Worm (Caenorhabditis elegans) whole organism, L2 larva: ENCODE measurements around the gene F40F12.3.

Experiments
- F13H6.1 ChIP-seq: sonication (generic microtip); optimal IDR thresholded peaks from 2 replicates; lab custom pipeline; 2016; ENCODE audit warnings: missing genetic modification characterization, missing compliant biosample characterization
- ceh-16 ChIP-seq: fragments of 150-350 bp; optimal IDR thresholded peaks from 2 replicates; lab custom pipeline; 2014; ENCODE audit warnings: missing biosample characterization, missing genetic modification characterization
- ceh-82 ChIP-seq: fragments of 150-350 bp; optimal IDR thresholded peaks from 2 replicates; lab custom pipeline; 2014; ENCODE audit warnings: missing biosample characterization, missing genetic modification characterization
- dmd-4 ChIP-seq: sonication (generic microtip); optimal IDR thresholded peaks from 2 replicates; lab custom pipeline; 2017; ENCODE audit warnings: missing biosample characterization, missing genetic modification characterization
- elt-1 ChIP-seq: fragments of 150-350 bp; optimal IDR thresholded peaks from 2 replicates; lab custom pipeline; 2014; ENCODE audit warnings: missing biosample characterization, missing genetic modification characterization
- gmeb-1 ChIP-seq: fragments of 150-350 bp; optimal IDR thresholded peaks from 2 replicates; lab custom pipeline; 2014; ENCODE audit warnings: missing biosample characterization, missing genetic modification characterization
- lin-11 ChIP-seq: fragments of 150-350 bp; sonication (generic microtip); optimal IDR thresholded peaks from 2 replicates; lab custom pipeline; 2014; ENCODE audit warnings: missing biosample characterization, missing genetic modification characterization, inconsistent platforms, mixed read lengths
- lin-39 ChIP-seq: fragments of 150-350 bp; optimal IDR thresholded peaks from 2 replicates; lab custom pipeline; 2014; ENCODE audit warnings: missing biosample characterization, missing genetic modification reagents, missing genetic modification characterization
- lsy-2 ChIP-seq, 2 experiments: fragments of 150-350 bp in 1 of 2; sonication (generic microtip) in 1 of 2; optimal IDR thresholded peaks; 2 replicates each; lab custom pipeline; 2014 to 2017; ENCODE audit warnings: missing biosample characterization in 2 of 2, missing genetic modification characterization in 2 of 2
- mab-5 ChIP-seq: fragments of 150-350 bp; optimal IDR thresholded peaks from 2 replicates; lab custom pipeline; 2014; ENCODE audit warnings: missing biosample characterization, missing genetic modification characterization
- mbf-1 ChIP-seq: sonication (generic microtip); optimal IDR thresholded peaks from 2 replicates; lab custom pipeline; 2017; ENCODE audit warnings: missing biosample characterization, missing genetic modification characterization
- mdl-1 ChIP-seq, 2 experiments: fragments of 150-350 bp in 1 of 2; sonication (generic microtip) in 1 of 2; optimal IDR thresholded peaks; 2 replicates each; lab custom pipeline; 2017; ENCODE audit warnings: missing biosample characterization in 2 of 2, missing genetic modification characterization in 2 of 2
- nhr-10 ChIP-seq: sonication (generic microtip); optimal IDR thresholded peaks from 2 replicates; lab custom pipeline; 2017; ENCODE audit warnings: missing biosample characterization, missing genetic modification characterization
- nhr-12 ChIP-seq: fragments of 150-350 bp; optimal IDR thresholded peaks from 2 replicates; lab custom pipeline; 2014; ENCODE audit warnings: missing biosample characterization, missing genetic modification characterization
- nhr-23 ChIP-seq: fragments of 150-350 bp; optimal IDR thresholded peaks from 2 replicates; lab custom pipeline; 2014; ENCODE audit warnings: missing biosample characterization, missing genetic modification reagents, missing genetic modification characterization
- nhr-237 ChIP-seq: fragments of 150-350 bp; optimal IDR thresholded peaks from 2 replicates; lab custom pipeline; 2014; ENCODE audit warnings: missing biosample characterization, missing genetic modification characterization
- nhr-25 ChIP-seq: fragments of 150-350 bp; sonication (generic microtip); optimal IDR thresholded peaks from 3 replicates; lab custom pipeline; 2014; ENCODE audit warnings: missing biosample characterization, missing genetic modification characterization
- nhr-77 ChIP-seq: fragments of 150-350 bp; optimal IDR thresholded peaks from 2 replicates; lab custom pipeline; 2014; ENCODE audit warnings: missing biosample characterization, missing genetic modification characterization
- skn-1 ChIP-seq: sonication (generic microtip); optimal IDR thresholded peaks from 2 replicates; lab custom pipeline; 2017; ENCODE audit warnings: missing biosample characterization, missing genetic modification characterization
- sma-3 ChIP-seq: sonication (generic microtip); optimal IDR thresholded peaks from 2 replicates; lab custom pipeline; 2016; ENCODE audit warnings: missing genetic modification reagents, missing genetic modification characterization, missing compliant biosample characterization
- snpc-4 ChIP-seq: fragments of 150-350 bp; optimal IDR thresholded peaks from 2 replicates; lab custom pipeline; 2014; ENCODE audit warnings: missing biosample characterization, missing genetic modification characterization
- zag-1 ChIP-seq: fragments of 150-350 bp; optimal IDR thresholded peaks from 2 replicates; lab custom pipeline; 2014; ENCODE audit warnings: missing biosample characterization, missing genetic modification characterization
- ztf-11 ChIP-seq: sonication (generic microtip); optimal IDR thresholded peaks from 2 replicates; lab custom pipeline; 2017; ENCODE audit warnings: missing biosample characterization, missing genetic modification characterization
- ztf-4 ChIP-seq: fragments of 150-350 bp; optimal IDR thresholded peaks from 2 replicates; lab custom pipeline; 2014; ENCODE audit warnings: missing biosample characterization, missing genetic modification characterization

F40F12.3 gene

DNA sequence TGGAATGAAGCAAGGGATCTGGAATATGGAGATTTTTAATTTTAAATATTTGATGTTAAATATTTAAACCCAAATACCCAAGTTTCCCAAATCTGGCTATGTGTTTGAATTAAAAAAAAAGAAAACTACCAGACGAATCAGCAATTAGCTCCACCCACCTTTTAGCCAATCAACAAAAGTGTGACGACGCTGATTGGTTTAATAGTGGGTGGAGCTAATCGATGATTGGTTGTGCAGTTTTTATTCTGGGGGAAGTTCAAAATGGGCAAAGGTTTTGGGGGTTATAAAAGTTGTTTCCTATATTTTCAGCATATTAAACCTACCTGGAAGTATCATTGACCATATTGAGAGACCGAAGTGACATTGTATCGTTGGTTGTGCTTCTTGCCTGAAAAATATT, 46.1 kb downstream of the F40F12.3 start:
- TF ChIP-seq nhr-10 (no peak), zag-1 (tag; lab: Kevin White, UChicago) (no peak), lin-39 (tag; lab: Kevin White, UChicago) (no peak), nhr-12 (tag; lab: Kevin White, UChicago) (no peak), ztf-11 (no peak), mab-5 (tag; lab: Kevin White, UChicago) (no peak), elt-1 (tag; lab: Kevin White, UChicago) (no peak), nhr-237 (no peak), dmd-4 (tag; lab: Kevin White, UChicago) (no peak), skn-1 (no peak), gmeb-1 (tag; lab: Kevin White, UChicago) (no peak), mdl-1 (tag; optimal IDR thresholded peaks at IDR 0.05; lab: Kevin White, UChicago) (no peak)
- TF ChIP-seq, all 48 proteins: peak for 0

DNA sequence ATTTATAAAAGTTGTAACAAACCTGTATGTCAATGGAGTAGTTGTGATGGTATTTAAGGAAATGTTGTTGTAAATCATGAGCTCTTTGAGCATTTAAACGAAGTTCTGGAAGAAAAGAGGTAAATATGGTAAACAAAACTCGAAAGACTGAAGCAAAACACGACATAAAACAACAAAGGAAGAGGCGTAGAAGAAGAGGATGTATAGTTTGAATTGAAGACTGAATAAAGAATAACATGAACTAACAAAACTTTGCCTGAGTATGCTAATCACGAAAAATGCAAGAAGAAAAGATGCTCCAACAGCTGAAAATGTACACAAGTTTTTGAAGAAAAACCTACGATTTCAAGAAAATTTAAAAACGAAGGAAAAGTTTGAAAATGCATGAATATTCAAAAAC, 49.6 kb downstream of the F40F12.3 start, which contains the start of gene ZK757.1:
ZK757.1 (minus strand) TSS at position 101 of the 400 bp plus-strand sequence.
- TF ChIP-seq nhr-23 (tag; lab: Kevin White, UChicago), result no peak
- TF ChIP-seq snpc-4 (tag; lab: Kevin White, UChicago), result no peak
- TF ChIP-seq sma-3 (GFP tag; lab: Kevin White, UChicago), result no peak
- TF ChIP-seq lin-11 (tag; lab: Kevin White, UChicago), result no peak
- no peak for TF ChIP-seq nhr-12 (tag; lab: Kevin White, UChicago)
- TF ChIP-seq lsy-2 (tag; optimal IDR thresholded peaks at IDR 0.05; lab: Kevin White, UChicago), result no peak
- no peak for TF ChIP-seq lin-39 (tag; lab: Kevin White, UChicago)
- no peak for TF ChIP-seq ceh-16 (tag; lab: Kevin White, UChicago)
- no peak for TF ChIP-seq nhr-25 (tag; lab: Kevin White, UChicago)
- TF ChIP-seq mbf-1 (tag; lab: Kevin White, UChicago), result no peak
- no peak for TF ChIP-seq mab-5 (tag; lab: Kevin White, UChicago)
- no peak for TF ChIP-seq nhr-10
- TF ChIP-seq elt-1 (tag; lab: Kevin White, UChicago), result no peak
- no peak for TF ChIP-seq ztf-4 (tag; lab: Kevin White, UChicago)
- no peak for TF ChIP-seq nhr-77 (tag; lab: Kevin White, UChicago)
- TF ChIP-seq F13H6.1 (tag; lab: Kevin White, UChicago), result no peak
- no peak for TF ChIP-seq ztf-11
- TF ChIP-seq ceh-82 (tag; lab: Kevin White, UChicago), result no peak
- TF ChIP-seq, all 48 proteins: peak for 0
